Fruit fly (Drosophila melanogaster) whole organism, embryonic: ENCODE measurements around the gene CG15403.

Experiments
- B-H1 ChIP-seq: fragments of 200-800 bp; sonication (Bioruptor generic); IDR thresholded peaks from 3 replicates; pipeline ENCODE4 v1.3.6; 2022; ENCODE audit warnings: missing biosample characterization, missing genetic modification characterization
- BtbVII ChIP-seq: fragments of 200-800 bp; sonication (Bioruptor generic); optimal IDR thresholded peaks from 3 replicates; lab custom pipeline; 2017; ENCODE audit warnings: missing biosample characterization, mild to moderate bottlenecking, missing genetic modification characterization
- CG11695 ChIP-seq: fragments of 200-800 bp; sonication (Bioruptor generic); IDR thresholded peaks from 3 replicates; pipeline ENCODE4 v1.3.6; 2022; ENCODE audit warnings: missing biosample characterization, missing genetic modification characterization
- CG12104 ChIP-seq: fragments of 200-800 bp; sonication (Bioruptor generic); optimal IDR thresholded peaks from 3 replicates; lab custom pipeline; 2016; ENCODE audit warnings: missing biosample characterization, missing genetic modification characterization
- CG12942 ChIP-seq: fragments of 200-800 bp; sonication (Bioruptor generic); optimal IDR thresholded peaks from 3 replicates; lab custom pipeline; 2016; ENCODE audit warnings: missing biosample characterization, missing genetic modification characterization
- CG13894 ChIP-seq: fragments of 200-800 bp; sonication (Bioruptor generic); optimal IDR thresholded peaks from 3 replicates; lab custom pipeline; 2018; ENCODE audit warnings: missing biosample characterization, mild to moderate bottlenecking, missing genetic modification characterization, moderate library complexity
- CG15479 ChIP-seq: fragments of 200-800 bp; sonication (Bioruptor generic); optimal IDR thresholded peaks from 3 replicates; lab custom pipeline; 2019; ENCODE audit warnings: missing biosample characterization, mild to moderate bottlenecking, missing genetic modification characterization, moderate library complexity
- CG17359 ChIP-seq: fragments of 200-800 bp; sonication (Bioruptor generic); optimal IDR thresholded peaks from 3 replicates; lab custom pipeline; 2018; ENCODE audit warnings: missing biosample characterization, mild to moderate bottlenecking, missing genetic modification characterization, moderate library complexity
- CG17361 ChIP-seq: fragments of 200-800 bp; sonication (Bioruptor generic); IDR thresholded peaks from 3 replicates; pipeline ENCODE4 v1.3.6; 2022; ENCODE audit warnings: missing biosample characterization, missing genetic modification characterization
- CG18619 ChIP-seq: fragments of 200-800 bp; sonication (Bioruptor generic); optimal IDR thresholded peaks from 3 replicates; lab custom pipeline; 2017; ENCODE audit warnings: missing biosample characterization, mild to moderate bottlenecking, missing genetic modification characterization
- CG2116 ChIP-seq: fragments of 200-800 bp; sonication (Bioruptor generic); optimal IDR thresholded peaks from 3 replicates; lab custom pipeline; 2018; ENCODE audit warnings: missing biosample characterization, mild to moderate bottlenecking, missing genetic modification characterization
- CG2712 ChIP-seq: fragments of 200-800 bp; optimal IDR thresholded peaks from 3 replicates; lab custom pipeline; 2019; ENCODE audit warnings: missing biosample characterization, mild to moderate bottlenecking, missing genetic modification characterization, moderate library complexity
- CG32532 ChIP-seq: fragments of 200-800 bp; sonication (Bioruptor generic); IDR thresholded peaks from 2 replicates; pipeline ENCODE4 v1.3.6; 2022; ENCODE audit warnings: missing biosample characterization, missing genetic modification characterization
- CG32767 ChIP-seq: fragments of 200-800 bp; sonication (Bioruptor generic); IDR thresholded peaks from 2 replicates; pipeline ENCODE4 v1.3.6; 2022; ENCODE audit warnings: missing biosample characterization, missing genetic modification characterization
- CG6854 ChIP-seq: fragments of 200-800 bp; sonication (Bioruptor generic); optimal IDR thresholded peaks from 3 replicates; lab custom pipeline; 2017; ENCODE audit warnings: missing biosample characterization, mild to moderate bottlenecking, missing genetic modification characterization
- CG8944 ChIP-seq: fragments of 200-800 bp; sonication (Bioruptor generic); optimal IDR thresholded peaks from 3 replicates; lab custom pipeline; 2016; ENCODE audit warnings: missing biosample characterization, missing genetic modification characterization
- CG9797 ChIP-seq: fragments of 200-800 bp; sonication (Bioruptor generic); optimal IDR thresholded peaks from 3 replicates; lab custom pipeline; 2018; ENCODE audit warnings: missing biosample characterization, mild to moderate bottlenecking, missing genetic modification characterization
- CoRest ChIP-seq: fragments of 200-800 bp; sonication (Bioruptor generic); optimal IDR thresholded peaks from 3 replicates; lab custom pipeline; 2018; ENCODE audit warnings: missing biosample characterization, mild to moderate bottlenecking, missing genetic modification characterization, moderate library complexity
- CrebB ChIP-seq: fragments of 200-800 bp; sonication (Bioruptor generic); optimal IDR thresholded peaks from 3 replicates; lab custom pipeline; 2018; ENCODE audit warnings: missing biosample characterization, mild to moderate bottlenecking, missing genetic modification characterization
- D ChIP-seq, 2 experiments: fragments of 200-800 bp in 1 of 2; fragments of >200 bp in 1 of 2; sonication (Bioruptor generic) in 1 of 2; optimal IDR thresholded peaks; 2 replicates in 1 of 2; 3 replicates in 1 of 2; lab custom pipeline; 2017; ENCODE audit warnings: mild to moderate bottlenecking in 1 of 2, missing biosample characterization in 1 of 2, missing genetic modification characterization in 1 of 2, missing genetic modification reagents in 1 of 2
- Deaf1 ChIP-seq: fragments of 200-800 bp; optimal IDR thresholded peaks from 3 replicates; lab custom pipeline; 2019; ENCODE audit warnings: missing biosample characterization, mild to moderate bottlenecking, missing genetic modification characterization, moderate library complexity
- Fer1 ChIP-seq: fragments of 200-800 bp; sonication (Bioruptor generic); optimal IDR thresholded peaks from 2 replicates; lab custom pipeline; 2017; ENCODE audit warnings: missing biosample characterization, mild to moderate bottlenecking, missing genetic modification characterization
- Gug ChIP-seq: fragments of 200-800 bp; sonication (Bioruptor generic); IDR thresholded peaks from 4 replicates; pipeline ENCODE4 v1.3.6; 2022; ENCODE audit warnings: missing biosample characterization, missing genetic modification characterization
- H15 ChIP-seq: fragments of 200-800 bp; sonication (Bioruptor generic); IDR thresholded peaks from 3 replicates; pipeline ENCODE4 v1.3.6; 2022; ENCODE audit warnings: missing biosample characterization, missing genetic modification characterization
- Hmx ChIP-seq: fragments of 200-800 bp; sonication (Bioruptor generic); optimal IDR thresholded peaks from 2 replicates; lab custom pipeline; 2016; ENCODE audit warnings: missing biosample characterization, missing genetic modification characterization
- Jarid2 ChIP-seq: fragments of 200-800 bp; sonication (Bioruptor generic); optimal IDR thresholded peaks from 3 replicates; lab custom pipeline; 2017; ENCODE audit warnings: mild to moderate bottlenecking, missing biosample characterization, missing genetic modification reagents, missing genetic modification characterization
- Nf-YA ChIP-seq: fragments of 200-800 bp; sonication (Bioruptor generic); IDR thresholded peaks from 2 replicates; pipeline ENCODE4 v1.3.6; 2022; ENCODE audit warnings: missing biosample characterization, missing genetic modification characterization
- Oaz ChIP-seq: fragments of 200-800 bp; sonication (Bioruptor generic); IDR thresholded peaks from 2 replicates; pipeline ENCODE4 v1.3.6; 2022; ENCODE audit warnings: missing biosample characterization, missing genetic modification characterization
- Opbp ChIP-seq: fragments of 200-800 bp; sonication (Bioruptor generic); IDR thresholded peaks from 3 replicates; pipeline ENCODE4 v1.3.6; 2022; ENCODE audit warnings: missing biosample characterization, missing genetic modification characterization; ENCODE audit not compliant: partially characterized antibody
- Pdp1 ChIP-seq, 2 experiments: fragments of 200-800 bp; sonication (Bioruptor generic); optimal IDR thresholded peaks; 3 replicates each; lab custom pipeline; 2016; ENCODE audit warnings: missing biosample characterization in 2 of 2, missing genetic modification characterization in 2 of 2, mild to moderate bottlenecking in 1 of 2, moderate library complexity in 1 of 2
- Spps ChIP-seq: fragments of 200-800 bp; sonication (Bioruptor generic); optimal IDR thresholded peaks from 2 replicates; lab custom pipeline; 2018; ENCODE audit warnings: missing biosample characterization, mild to moderate bottlenecking, missing genetic modification characterization
- cad ChIP-seq: fragments of >200 bp; optimal IDR thresholded peaks from 2 replicates; lab custom pipeline; 2017; ENCODE audit warnings: missing biosample characterization, missing genetic modification characterization
- caup ChIP-seq: fragments of 200-800 bp; sonication (Bioruptor generic); optimal IDR thresholded peaks from 3 replicates; lab custom pipeline; 2017; ENCODE audit warnings: missing biosample characterization, mild to moderate bottlenecking, missing genetic modification characterization, moderate library complexity; ENCODE audit not compliant: severe bottlenecking
- chinmo ChIP-seq: fragments of 200-800 bp; sonication (Bioruptor generic); IDR thresholded peaks from 4 replicates; pipeline ENCODE4 v1.3.6; 2022; ENCODE audit warnings: missing biosample characterization, missing genetic modification characterization; ENCODE audit not compliant: partially characterized antibody
- chn ChIP-seq: fragments of 200-800 bp; sonication (Bioruptor generic); optimal IDR thresholded peaks from 2 replicates; lab custom pipeline; 2016; ENCODE audit warnings: missing biosample characterization, missing genetic modification characterization
- ci ChIP-seq: fragments of 200-800 bp; sonication (Bioruptor generic); IDR thresholded peaks from 3 replicates; pipeline ENCODE4 v1.3.6; 2022; ENCODE audit warnings: missing biosample characterization, missing genetic modification characterization
- cwo ChIP-seq: fragments of 200-800 bp; sonication (Bioruptor generic); optimal IDR thresholded peaks from 3 replicates; lab custom pipeline; 2017; ENCODE audit warnings: missing biosample characterization, missing genetic modification characterization, mild to moderate bottlenecking, moderate library complexity, missing genetic modification reagents
- ftz-f1 ChIP-seq: fragments of 200-800 bp; sonication (Bioruptor generic); optimal IDR thresholded peaks from 2 replicates; lab custom pipeline; 2016; ENCODE audit warnings: missing biosample characterization, missing genetic modification characterization
- hth ChIP-seq: fragments of >200 bp; optimal IDR thresholded peaks from 2 replicates; lab custom pipeline; 2017; ENCODE audit warnings: inconsistent platforms
- kah ChIP-seq: fragments of 200-800 bp; sonication (Bioruptor generic); optimal IDR thresholded peaks from 2 replicates; lab custom pipeline; 2018; ENCODE audit warnings: missing biosample characterization, mild to moderate bottlenecking, missing genetic modification characterization
- ken ChIP-seq: fragments of 200-800 bp; sonication (Bioruptor generic); IDR thresholded peaks from 3 replicates; pipeline ENCODE4 v1.3.6; 2022; ENCODE audit warnings: missing biosample characterization, missing genetic modification characterization
- nerfin-2 ChIP-seq: fragments of 200-800 bp; sonication (Bioruptor generic); IDR thresholded peaks from 2 replicates; pipeline ENCODE4 v1.3.6; 2022; ENCODE audit warnings: missing biosample characterization, missing genetic modification characterization; ENCODE audit not compliant: partially characterized antibody
- pum ChIP-seq: fragments of 200-800 bp; sonication (Bioruptor generic); optimal IDR thresholded peaks from 2 replicates; lab custom pipeline; 2016; ENCODE audit warnings: missing biosample characterization, missing genetic modification characterization
- pzg ChIP-seq: fragments of 200-800 bp; sonication (Bioruptor generic); optimal IDR thresholded peaks from 3 replicates; lab custom pipeline; 2018; ENCODE audit warnings: missing biosample characterization, mild to moderate bottlenecking, missing genetic modification characterization, moderate library complexity
- repo ChIP-seq: fragments of 200-800 bp; sonication (Bioruptor generic); optimal IDR thresholded peaks from 2 replicates; lab custom pipeline; 2016; ENCODE audit warnings: missing biosample characterization, missing genetic modification characterization
- rib ChIP-seq: fragments of 200-800 bp; sonication (Bioruptor generic); IDR thresholded peaks from 2 replicates; pipeline ENCODE4 v1.3.6; 2022; ENCODE audit warnings: missing biosample characterization, missing genetic modification characterization
- sens-2 ChIP-seq: fragments of 200-800 bp; sonication (Bioruptor generic); IDR thresholded peaks from 2 replicates; pipeline ENCODE4 v1.3.6; 2022; ENCODE audit warnings: missing biosample characterization, missing genetic modification characterization
- slbo ChIP-seq: fragments of 200-800 bp; sonication (Bioruptor generic); IDR thresholded peaks from 2 replicates; pipeline ENCODE4 v1.3.6; 2022; ENCODE audit warnings: missing biosample characterization, missing genetic modification characterization
- sqz ChIP-seq: fragments of 200-800 bp; sonication (Bioruptor generic); optimal IDR thresholded peaks from 3 replicates; lab custom pipeline; 2018; ENCODE audit warnings: missing biosample characterization, mild to moderate bottlenecking, missing genetic modification characterization
- ssp ChIP-seq: fragments of 200-800 bp; sonication (Bioruptor generic); IDR thresholded peaks from 2 replicates; pipeline ENCODE4 v1.3.6; 2022; ENCODE audit warnings: missing biosample characterization, missing genetic modification characterization
- sug ChIP-seq: fragments of 200-800 bp; optimal IDR thresholded peaks from 2 replicates; lab custom pipeline; 2019; ENCODE audit warnings: missing biosample characterization, mild to moderate bottlenecking, missing genetic modification characterization, moderate library complexity
- wdn ChIP-seq: fragments of 200-800 bp; sonication (Bioruptor generic); IDR thresholded peaks from 2 replicates; pipeline ENCODE4 v1.3.6; 2022; ENCODE audit warnings: missing biosample characterization, missing genetic modification characterization

CG15403 gene

dm6 chr2L:3114132-3114531, 14.3 kb upstream of the CG15403 start (continued):
- TF ChIP-seq Deaf1 (tag; lab: Kevin White, UChicago) (no peak), cwo (GFP tag; lab: Kevin White, UChicago) (no peak), cad (no peak), CG32532 (GFP tag; lab: Robert Waterston, UW) (no peak), CG13894 (no peak), CG18619 (GFP tag; lab: Kevin White, UChicago) (no peak), CG17361 (GFP tag; lab: Robert Waterston, UW) (no peak), ci (GFP tag; lab: Robert Waterston, UW) (no peak), wdn (GFP tag; lab: Robert Waterston, UW) (no peak), CG2116 (no peak), repo (GFP tag; lab: Kevin White, UChicago) (no peak), CG8944 (GFP tag; lab: Kevin White, UChicago) (no peak), Gug (GFP tag; lab: Robert Waterston, UW) (no peak), CG2712 (tag; lab: Kevin White, UChicago) (no peak), rib (GFP tag; lab: Robert Waterston, UW) (no peak), Pdp1 (GFP tag; optimal IDR thresholded peaks at IDR 0.05; lab: Kevin White, UChicago) (no peak), Spps (tag; lab: Kevin White, UChicago) (no peak), Oaz (GFP tag; lab: Robert Waterston, UW) (no peak), Fer1 (GFP tag; lab: Kevin White, UChicago) (peak; percentile 8), nerfin-2 (GFP tag; lab: Robert Waterston, UW) (no peak), CG12942 (GFP tag; lab: Kevin White, UChicago) (no peak), sqz (GFP tag; lab: Kevin White, UChicago) (no peak), CG15479 (no peak), pzg (GFP tag; lab: Kevin White, UChicago) (no peak), ken (no peak), slbo (GFP tag; lab: Robert Waterston, UW) (no peak), ssp (GFP tag; lab: Robert Waterston, UW) (no peak), CG6854 (no peak), BtbVII (GFP tag; lab: Kevin White, UChicago) (peak; percentile 56), pum (GFP tag; lab: Kevin White, UChicago) (no peak), Jarid2 (GFP tag; lab: Kevin White, UChicago) (no peak), CrebB (tag; lab: Kevin White, UChicago) (no peak), CoRest (tag; lab: Kevin White, UChicago) (no peak), ftz-f1 (GFP tag; lab: Kevin White, UChicago) (no peak), chn (GFP tag; lab: Kevin White, UChicago) (no peak), chinmo (GFP tag; lab: Robert Waterston, UW) (no peak), CG32767 (GFP tag; lab: Robert Waterston, UW) (no peak), CG17359 (tag; lab: Kevin White, UChicago) (peak; percentile 0), Hmx (GFP tag; lab: Kevin White, UChicago) (no peak), sug (no peak), CG11695 (GFP tag; lab: Robert Waterston, UW) (no peak), kah (GFP tag; lab: Kevin White, UChicago) (no peak), Nf-YA (GFP tag; lab: Robert Waterston, UW) (no peak), Opbp (GFP tag; lab: Robert Waterston, UW) (no peak), sens-2 (GFP tag; lab: Robert Waterston, UW) (no peak), H15 (GFP tag; lab: Robert Waterston, UW) (no peak), caup (GFP tag; lab: Kevin White, UChicago) (peak; percentile 18), hth (no peak), CG9797 (GFP tag; lab: Kevin White, UChicago) (no peak), B-H1 (GFP tag; lab: Robert Waterston, UW) (no peak), CG12104 (GFP tag; lab: Kevin White, UChicago) (no peak), D (optimal IDR thresholded peaks at IDR 0.05; lab: Kevin White, UChicago) (no peak), D (GFP tag; optimal IDR thresholded peaks at IDR 0.05; lab: Kevin White, UChicago) (no peak)
